Worm (Caenorhabditis elegans): Measurements from ENCODE around the gene T24C12.1.

- TF ChIP-seq ceh-13 (GFP tag; optimal IDR thresholded peaks at IDR 0.05) (no peak), tbx-37 (GFP tag; conservative IDR thresholded peaks at IDR 0.05) (no peak)
Observed at ce11 chrX:2214454-2214853, 15.2 kb downstream of the T24C12.1 start.
